Worm (Caenorhabditis elegans) whole organism, L4 larva: ENCODE measurements around the gene snf-10.
"Not testable (repeated sequence)": the region's sequence is repeated elsewhere in the genome, so short reads cannot be mapped to it uniquely, and the experiment has no call there.

ENCODE experiments used
- Y5F2A.4 ChIP-seq: fragments of 200-800 bp; sonication (Bioruptor generic); optimal IDR thresholded peaks from 2 replicates; lab custom pipeline; 2018; ENCODE audit warnings: mild to moderate bottlenecking, missing genetic modification characterization, missing compliant biosample characterization
- ama-1 ChIP-seq: fragments of 150-350 bp; optimal IDR thresholded peaks from 2 replicates; lab custom pipeline; 2014; ENCODE audit warnings: inconsistent platforms, mixed read lengths
- lin-39 ChIP-seq: fragments of 150-350 bp; optimal IDR thresholded peaks from 2 replicates; lab custom pipeline; 2014; ENCODE audit warnings: missing biosample characterization, missing genetic modification reagents, missing genetic modification characterization
- madf-9 ChIP-seq: fragments of 200-800 bp; sonication (Bioruptor generic); conservative IDR thresholded peaks from 2 replicates; pipeline ENCODE4 v1.3.6; 2022; ENCODE audit warnings: missing genetic modification reagents, missing genetic modification characterization, missing compliant biosample characterization
- nhr-11 ChIP-seq: fragments of 150-350 bp; optimal IDR thresholded peaks from 2 replicates; lab custom pipeline; 2014; ENCODE audit warnings: missing biosample characterization, missing genetic modification characterization
- nhr-25 ChIP-seq: sonication (generic microtip); optimal IDR thresholded peaks from 2 replicates; lab custom pipeline; 2017; ENCODE audit warnings: missing genetic modification characterization, mild to moderate bottlenecking, missing compliant biosample characterization, antibody characterized with exemption, moderate library complexity, borderline replicate concordance; ENCODE audit not compliant: insufficient read depth
- snpc-4 ChIP-seq: fragments of 150-350 bp; optimal IDR thresholded peaks from 2 replicates; lab custom pipeline; 2014; ENCODE audit warnings: missing biosample characterization, missing genetic modification characterization
- unc-39 ChIP-seq: sonication (generic microtip); optimal IDR thresholded peaks from 2 replicates; lab custom pipeline; 2017; ENCODE audit warnings: missing biosample characterization, missing genetic modification characterization

- not testable (repeated sequence) for TF ChIP-seq Y5F2A.4 (GFP tag; lab: Kevin White, UChicago); nhr-25 (tag; lab: Kevin White, UChicago); madf-9 (GFP tag; lab: Robert Waterston, UW); snpc-4 (tag; lab: Kevin White, UChicago); ama-1 (lab: Kevin White, UChicago); nhr-11; lin-39; unc-39 (tag; lab: Kevin White, UChicago)
These were observed 16.7 kb downstream of the snf-10 start for ce11 chrV:10423968-10424367.
